Worm (Caenorhabditis elegans): ENCODE data around the gene sri-33.
"Not testable (repeated sequence)": the region's sequence is repeated elsewhere in the genome, so short reads cannot be mapped to it uniquely, and the experiment has no call there.

sri-33 gene

ce11 chrII:3156749-3157148, at the start of gene sri-33:
Gene sri-33, minus strand, starts transcription at chrII:3156849.
- peak; percentile 5 for TF ChIP-seq nhr-21 (tag; optimal IDR thresholded peaks at IDR 0.05)
- no peak for TF ChIP-seq lin-11 (tag; optimal IDR thresholded peaks at IDR 0.05)
- TF ChIP-seq C34F6.9 (tag; optimal IDR thresholded peaks at IDR 0.05) = no peak
- no peak for TF ChIP-seq aly-2 (tag; optimal IDR thresholded peaks at IDR 0.05)
- TF ChIP-seq unc-55 (GFP tag; optimal IDR thresholded peaks at IDR 0.05) = no peak

DNA sequence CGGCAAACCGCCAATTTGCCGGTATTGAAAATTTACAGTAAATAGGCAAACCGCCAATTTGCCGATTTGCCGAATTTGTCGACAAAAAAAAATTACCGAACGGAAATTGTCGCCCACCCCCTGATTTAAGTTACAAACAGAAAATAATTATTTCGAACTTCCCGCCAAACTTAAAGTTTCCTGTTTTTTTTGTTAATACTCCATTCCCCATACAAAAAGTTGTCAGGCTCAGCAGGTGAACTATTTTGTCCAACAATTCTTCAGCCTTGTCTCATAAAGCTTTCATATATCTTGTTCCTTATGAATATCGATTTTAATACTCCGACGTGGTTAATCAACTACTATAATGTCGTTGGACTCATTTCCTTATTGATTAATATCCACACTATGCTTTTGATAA, 46.8 kb upstream of the sri-33 start, which contains the start of gene sri-50:
Gene sri-50, plus strand, starts transcription at position 301 of the 400 bp plus-strand sequence.
- no peak for TF ChIP-seq nhr-23 (tag; optimal IDR thresholded peaks at IDR 0.05)
- TF ChIP-seq C34F6.9 (tag; optimal IDR thresholded peaks at IDR 0.05) = no peak
- no peak for TF ChIP-seq sma-9 (GFP tag; optimal IDR thresholded peaks at IDR 0.05)
- TF ChIP-seq sma-9 (tag; optimal IDR thresholded peaks at IDR 0.05) = no peak
- TF ChIP-seq ceh-82 (tag; optimal IDR thresholded peaks at IDR 0.05) = no peak
- TF ChIP-seq unc-39 (tag; optimal IDR thresholded peaks at IDR 0.05) = no peak
- TF ChIP-seq lsy-2 (tag; optimal IDR thresholded peaks at IDR 0.05) = no peak
- no peak for TF ChIP-seq R02D3.7 (tag; optimal IDR thresholded peaks at IDR 0.05)
- TF ChIP-seq unc-62 (GFP tag; optimal IDR thresholded peaks at IDR 0.05) = no peak
- no peak for TF ChIP-seq aly-2 (tag; optimal IDR thresholded peaks at IDR 0.05)
- TF ChIP-seq fos-1 (tag; optimal IDR thresholded peaks at IDR 0.05) = no peak
- TF ChIP-seq gmeb-1 (tag; optimal IDR thresholded peaks at IDR 0.05) = no peak
- no peak for TF ChIP-seq unc-55 (GFP tag; optimal IDR thresholded peaks at IDR 0.05)
- no peak for TF ChIP-seq mdl-1 (tag; optimal IDR thresholded peaks at IDR 0.05)

DNA sequence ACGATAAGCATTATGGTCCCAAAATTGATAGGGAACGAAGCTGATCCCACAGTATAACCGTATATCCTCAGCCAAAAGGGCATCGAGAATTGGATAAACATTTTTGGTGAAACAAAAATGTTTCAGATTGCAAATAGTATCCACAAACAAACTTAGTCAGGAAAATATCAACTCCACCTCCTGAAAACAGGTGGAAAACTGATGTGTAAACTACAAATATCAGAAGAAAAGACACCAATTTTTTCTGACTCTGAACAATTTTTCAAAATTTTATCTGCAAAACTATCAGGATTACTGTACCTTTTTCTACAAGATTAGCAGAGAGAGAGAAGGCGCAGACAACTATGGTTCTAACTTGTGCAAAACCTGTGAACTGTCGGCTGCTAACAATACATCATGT, 45.9 kb upstream of the sri-33 start, which contains the start of gene sri-53:
Gene sri-53, minus strand, starts transcription at position 101 of the 400 bp plus-strand sequence.
- TF ChIP-seq snpc-4 (tag; optimal IDR thresholded peaks at IDR 0.05) (no peak), elt-1 (tag; optimal IDR thresholded peaks at IDR 0.05) (no peak), lsy-2 (tag; optimal IDR thresholded peaks at IDR 0.05) (no peak), fos-1 (tag; optimal IDR thresholded peaks at IDR 0.05) (no peak), crh-2 (tag; optimal IDR thresholded peaks at IDR 0.05) (no peak), nhr-129 (tag; optimal IDR thresholded peaks at IDR 0.05) (no peak), gmeb-1 (tag; optimal IDR thresholded peaks at IDR 0.05) (no peak), nhr-6 (tag; optimal IDR thresholded peaks at IDR 0.05) (no peak)

DNA sequence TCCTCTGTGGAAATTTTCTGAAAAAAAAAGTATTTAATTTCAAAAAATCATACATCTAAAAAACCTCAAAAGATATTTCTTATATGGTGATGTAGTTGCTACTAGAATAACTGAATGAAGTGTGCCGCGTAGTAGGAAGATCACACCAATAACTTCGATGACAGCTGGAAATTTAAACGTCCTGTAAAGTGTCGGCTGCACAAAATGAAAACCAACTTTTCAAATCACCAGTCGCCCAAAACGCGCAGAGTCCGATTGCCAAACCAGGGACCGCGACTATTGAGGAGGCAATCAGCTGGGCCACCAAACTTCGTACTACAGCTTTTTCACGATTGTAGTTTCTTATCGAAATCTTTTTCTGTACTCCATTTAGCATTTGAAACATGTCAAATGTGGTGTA, 44.6 kb upstream of the sri-33 start, which contains the start of gene sri-48:
Gene sri-48, minus strand, starts transcription at position 101 of the 400 bp plus-strand sequence.
- not testable (repeated sequence) for TF ChIP-seq ceh-82, nhr-12, nhr-6 (tag; optimal IDR thresholded peaks at IDR 0.05)

ce11 chrII:3198998-3199397, 42.3 kb upstream of the sri-33 start, which contains the start of gene sri-51:
Gene sri-51, minus strand, starts transcription at chrII:3199098.
- TF ChIP-seq elt-3 (tag; optimal IDR thresholded peaks at IDR 0.05) = no peak
- TF ChIP-seq lin-39 (tag; optimal IDR thresholded peaks at IDR 0.05) = no peak
- no peak for TF ChIP-seq snpc-4 (tag; optimal IDR thresholded peaks at IDR 0.05)
- no peak for TF ChIP-seq Y55F3AM.14 (GFP tag; optimal IDR thresholded peaks at IDR 0.05)
- no peak for TF ChIP-seq ztf-4 (tag; optimal IDR thresholded peaks at IDR 0.05)
- TF ChIP-seq ceh-16 (tag; optimal IDR thresholded peaks at IDR 0.05) = no peak
- no peak for TF ChIP-seq sma-3 (GFP tag; optimal IDR thresholded peaks at IDR 0.05)
- TF ChIP-seq ceh-82 (tag; optimal IDR thresholded peaks at IDR 0.05) = no peak
- TF ChIP-seq lsy-2 (tag; optimal IDR thresholded peaks at IDR 0.05) = no peak
- TF ChIP-seq nhr-21 (tag; optimal IDR thresholded peaks at IDR 0.05) = no peak
- TF ChIP-seq alr-1 (tag; optimal IDR thresholded peaks at IDR 0.05) = no peak
- TF ChIP-seq ztf-11 (tag; optimal IDR thresholded peaks at IDR 0.05) = no peak
- no peak for TF ChIP-seq nhr-25 (tag; optimal IDR thresholded peaks at IDR 0.05)
- TF ChIP-seq zag-1 (tag; optimal IDR thresholded peaks at IDR 0.05) = no peak
- TF ChIP-seq peb-1 (tag; optimal IDR thresholded peaks at IDR 0.05) = no peak
- no peak for TF ChIP-seq ama-1 (optimal IDR thresholded peaks at IDR 0.05)
- TF ChIP-seq F13H6.1 (tag; optimal IDR thresholded peaks at IDR 0.05) = no peak
- no peak for TF ChIP-seq mab-5 (tag; optimal IDR thresholded peaks at IDR 0.05)

Data from whole organism, L2 larva.